Worm (Caenorhabditis elegans): ENCODE results near the gene F22B7.1.

Gene F22B7.1

ce11 chrIII:8693322-8693721 is 28.2 kb downstream of the F22B7.1 start, which contains the start of gene B0303.7:
B0303.7 (plus strand) TSS chrIII:8693622.
- no peak for TF ChIP-seq aha-1 (tag)
- TF ChIP-seq nhr-25 (tag; optimal IDR thresholded peaks at IDR 0.05; ENCODE audit: borderline replicate concordance, insufficient read depth), result no peak
- TF ChIP-seq lin-38 (GFP tag; IDR thresholded peaks at IDR 0.05), result no peak
- TF ChIP-seq ama-1 (optimal IDR thresholded peaks at IDR 0.05), result peak; percentile 17
- no peak for TF ChIP-seq fkh-10 (GFP tag; optimal IDR thresholded peaks at IDR 0.05)
- TF ChIP-seq lim-7 (GFP tag; IDR thresholded peaks at IDR 0.05), result no peak

- TF ChIP-seq hlh-11 (tag; optimal IDR thresholded peaks at IDR 0.05) (peak; percentile 53), lin-38 (GFP tag; IDR thresholded peaks at IDR 0.05) (0 out of 2 replicates have a peak, but pooled peaks have one; percentile 8), arid-1 (GFP tag; conservative IDR thresholded peaks at IDR 0.05) (no peak), F49E8.2 (tag; optimal IDR thresholded peaks at IDR 0.05; ENCODE audit: borderline replicate concordance) (no peak), snpc-1.2 (GFP tag; IDR thresholded peaks at IDR 0.05) (no peak), saeg-2 (GFP tag; IDR thresholded peaks at IDR 0.05) (no peak), nhr-237 (tag; optimal IDR thresholded peaks at IDR 0.05) (no peak), duxl-1 (tag; optimal IDR thresholded peaks at IDR 0.05; ENCODE audit: poor library complexity) (no peak), dmd-6 (GFP tag; IDR thresholded peaks at IDR 0.05) (peak; percentile 54), mxl-2 (GFP tag; conservative IDR thresholded peaks at IDR 0.05) (no peak), zip-2 (tag; optimal IDR thresholded peaks at IDR 0.05) (no peak), lsy-2 (tag; optimal IDR thresholded peaks at IDR 0.05) (peak in 1 of 2 experiments; percentile 71), spr-1 (tag; optimal IDR thresholded peaks at IDR 0.05) (no peak), T20F7.1 (GFP tag; optimal IDR thresholded peaks at IDR 0.05) (no peak), nhr-42 (GFP tag; IDR thresholded peaks at IDR 0.05) (no peak), nhr-111 (GFP tag; optimal IDR thresholded peaks at IDR 0.05) (no peak), nhr-77 (tag; optimal IDR thresholded peaks at IDR 0.05) (no peak), ZK546.5 (tag; optimal IDR thresholded peaks at IDR 0.05) (no peak), attf-4 (tag; optimal IDR thresholded peaks at IDR 0.05) (no peak), ces-1 (GFP tag; optimal IDR thresholded peaks at IDR 0.05) (no peak), lir-3 (tag; optimal IDR thresholded peaks at IDR 0.05) (no peak), mes-2 (tag; optimal IDR thresholded peaks at IDR 0.05; ENCODE audit: poor library complexity, severe bottlenecking) (peak; percentile 61), nhr-41 (GFP tag; IDR thresholded peaks at IDR 0.05) (no peak), madf-5 (GFP tag; IDR thresholded peaks at IDR 0.05) (no peak), Y48G9A.11 (GFP tag; IDR thresholded peaks at IDR 0.05) (no peak), jun-1 (tag; optimal IDR thresholded peaks at IDR 0.05) (no peak), D1046.2 (GFP tag; IDR thresholded peaks at IDR 0.05) (no peak), ceh-44 (GFP tag; IDR thresholded peaks at IDR 0.05) (no peak), aly-2 (tag; optimal IDR thresholded peaks at IDR 0.05) (no peak), nhr-6 (tag; optimal IDR thresholded peaks at IDR 0.05) (peak; percentile 48), dmd-9 (GFP tag; IDR thresholded peaks at IDR 0.05) (no peak), hif-1 (tag; optimal IDR thresholded peaks at IDR 0.05) (peak in 1 of 2 experiments; percentile 12), tra-1 (GFP tag; IDR thresholded peaks at IDR 0.05) (no peak), ceh-62 (tag; optimal IDR thresholded peaks at IDR 0.05) (no peak), lin-29 (GFP tag; IDR thresholded peaks at IDR 0.05) (no peak), gei-8 (GFP tag; optimal IDR thresholded peaks at IDR 0.05) (no peak), nhr-10 (tag; optimal IDR thresholded peaks at IDR 0.05) (no peak), F37D6.2 (tag; optimal IDR thresholded peaks at IDR 0.05) (no peak), ceh-82 (tag; optimal IDR thresholded peaks at IDR 0.05) (no peak), madf-9 (GFP tag; conservative IDR thresholded peaks at IDR 0.05) (no peak), pha-4 (GFP tag; IDR thresholded peaks at IDR 0.05) (no peak), pha-4 (tag; optimal IDR thresholded peaks at IDR 0.05) (peak; percentile 28), ZK337.2 (GFP tag; IDR thresholded peaks at IDR 0.05) (no peak), unc-62 (GFP tag; optimal IDR thresholded peaks at IDR 0.05 in 1 of 2) (no peak), unc-62 (tag; optimal IDR thresholded peaks at IDR 0.05) (no peak), ama-1 (optimal IDR thresholded peaks at IDR 0.05) (no peak)
Measured at ce11 chrIII:8696680-8697079, 31.5 kb downstream of the F22B7.1 start.

Data from whole organism, L4 larva.